Worm (Caenorhabditis elegans) whole organism, L1 larva: ENCODE measurements around the gene cyp-33C6.

Experiments used
- C34B4.2 ChIP-seq: sonication (generic microtip); optimal IDR thresholded peaks from 2 replicates; lab custom pipeline; 2017; ENCODE audit warnings: mild to moderate bottlenecking, missing genetic modification characterization, missing compliant biosample characterization
- F16B12.6 ChIP-seq: fragments of 150-350 bp; optimal IDR thresholded peaks from 2 replicates; lab custom pipeline; 2014; ENCODE audit warnings: missing biosample characterization, missing genetic modification characterization
- Y116A8C.19 ChIP-seq: sonication (generic microtip); optimal IDR thresholded peaks from 2 replicates; lab custom pipeline; 2016; ENCODE audit warnings: missing compliant biosample characterization, missing genetic modification characterization, borderline replicate concordance
- aha-1 ChIP-seq: fragments of 150-350 bp; optimal IDR thresholded peaks from 2 replicates; lab custom pipeline; 2014; ENCODE audit warnings: missing biosample characterization, missing genetic modification characterization
- blmp-1 ChIP-seq: fragments of 150-350 bp; optimal IDR thresholded peaks from 2 replicates; lab custom pipeline; 2014; ENCODE audit warnings: missing biosample characterization, missing genetic modification characterization
- ceh-88 ChIP-seq: fragments of 200-800 bp; sonication (Bioruptor generic); IDR thresholded peaks from 2 replicates; pipeline ENCODE4 v1.3.6; 2022; ENCODE audit warnings: missing genetic modification characterization, missing compliant biosample characterization
- ces-1 ChIP-seq: fragments of 150-350 bp; optimal IDR thresholded peaks from 2 replicates; lab custom pipeline; 2014; ENCODE audit warnings: missing biosample characterization, missing genetic modification reagents, missing genetic modification characterization
- dpl-1 ChIP-seq, 3 experiments: fragments of 150-350 bp in 2 of 3; sonication (generic microtip) in 1 of 3; optimal IDR thresholded peaks; 2 replicates each; lab custom pipeline; 2014 to 2017; ENCODE audit warnings: missing biosample characterization in 3 of 3, missing genetic modification characterization in 3 of 3, missing genetic modification reagents in 3 of 3
- efl-1 ChIP-seq, 4 experiments: fragments of 150-350 bp; optimal IDR thresholded peaks in 3 of 4; peaks in 1 of 4; 1 replicate in 1 of 4; 2 replicates in 3 of 4; lab custom pipeline; 2014; ENCODE audit warnings: missing biosample characterization in 2 of 4, missing genetic modification characterization in 2 of 4, missing genetic modification reagents in 2 of 4
- egl-13 ChIP-seq: sonication (generic microtip); optimal IDR thresholded peaks from 2 replicates; lab custom pipeline; 2016; ENCODE audit warnings: missing genotype, missing genetic modification reagents, missing genetic modification characterization, missing compliant biosample characterization
- fkh-10 ChIP-seq: sonication (generic microtip); optimal IDR thresholded peaks from 2 replicates; lab custom pipeline; 2017; ENCODE audit warnings: missing biosample characterization, missing genetic modification reagents, missing genetic modification characterization
- grh-1 ChIP-seq: fragments of 200-800 bp; sonication (Bioruptor generic); IDR thresholded peaks from 2 replicates; pipeline ENCODE4 v1.3.6; 2022; ENCODE audit warnings: missing genetic modification reagents, missing genetic modification characterization, missing compliant biosample characterization
- hlh-17 ChIP-seq: fragments of 200-800 bp; sonication (Bioruptor generic); optimal IDR thresholded peaks from 2 replicates; lab custom pipeline; 2018; ENCODE audit warnings: missing genetic modification characterization, mild to moderate bottlenecking, missing compliant biosample characterization, moderate library complexity, borderline replicate concordance
- isw-1 ChIP-seq: fragments of 200-800 bp; sonication (Bioruptor generic); IDR thresholded peaks from 2 replicates; pipeline ENCODE4 v1.3.6; 2022; ENCODE audit warnings: missing genetic modification characterization, missing compliant biosample characterization
- jun-1 ChIP-seq: fragments of 150-350 bp; optimal IDR thresholded peaks from 2 replicates; lab custom pipeline; 2014; ENCODE audit warnings: missing biosample characterization, missing genetic modification reagents, missing genetic modification characterization
- lin-13 ChIP-seq: fragments of 150-350 bp; optimal IDR thresholded peaks from 2 replicates; lab custom pipeline; 2014; ENCODE audit warnings: missing biosample characterization, missing genetic modification reagents, missing genetic modification characterization
- lin-35 ChIP-seq, 2 experiments: fragments of 150-350 bp; optimal IDR thresholded peaks; 2 replicates each; lab custom pipeline; 2014; ENCODE audit warnings: missing biosample characterization in 2 of 2, missing genetic modification characterization in 2 of 2, missing genetic modification reagents in 2 of 2
- lin-39 ChIP-seq: fragments of 150-350 bp; optimal IDR thresholded peaks from 2 replicates; lab custom pipeline; 2014; ENCODE audit warnings: missing biosample characterization, missing genetic modification reagents, missing genetic modification characterization
- mef-2 ChIP-seq: fragments of 150-350 bp; optimal IDR thresholded peaks from 2 replicates; lab custom pipeline; 2014; ENCODE audit warnings: missing biosample characterization, missing genetic modification characterization
- nhr-11 ChIP-seq: fragments of 150-350 bp; optimal IDR thresholded peaks from 2 replicates; lab custom pipeline; 2014; ENCODE audit warnings: missing biosample characterization, missing genetic modification characterization
- nhr-12 ChIP-seq: sonication (generic microtip); optimal IDR thresholded peaks from 2 replicates; lab custom pipeline; 2017; ENCODE audit warnings: missing biosample characterization, missing genetic modification characterization
- nhr-47 ChIP-seq: sonication (generic microtip); optimal IDR thresholded peaks from 2 replicates; lab custom pipeline; 2016; ENCODE audit warnings: mild to moderate bottlenecking, missing genetic modification characterization, moderate library complexity, missing compliant biosample characterization
- nhr-90 ChIP-seq: sonication (generic microtip); optimal IDR thresholded peaks from 2 replicates; lab custom pipeline; 2016; ENCODE audit warnings: mild to moderate bottlenecking, missing genetic modification characterization, missing compliant biosample characterization; ENCODE audit not compliant: poor library complexity
- pag-3 ChIP-seq: sonication (generic microtip); optimal IDR thresholded peaks from 2 replicates; lab custom pipeline; 2017; ENCODE audit warnings: missing genetic modification characterization, mild to moderate bottlenecking, missing compliant biosample characterization, antibody characterized with exemption, borderline replicate concordance; ENCODE audit not compliant: insufficient read depth
- pax-3 ChIP-seq: fragments of 200-800 bp; sonication (Bioruptor generic); optimal IDR thresholded peaks from 2 replicates; lab custom pipeline; 2018; ENCODE audit warnings: mild to moderate bottlenecking, missing genetic modification characterization, moderate library complexity, missing compliant biosample characterization
- rnt-1 ChIP-seq: sonication (generic microtip); optimal IDR thresholded peaks from 2 replicates; lab custom pipeline; 2016; ENCODE audit warnings: mild to moderate bottlenecking, missing genetic modification characterization, moderate library complexity, missing compliant biosample characterization
- skn-1 ChIP-seq: fragments of 150-350 bp; optimal IDR thresholded peaks from 2 replicates; lab custom pipeline; 2014; ENCODE audit warnings: missing biosample characterization, missing genetic modification characterization
- snpc-4 ChIP-seq: fragments of 150-350 bp; optimal IDR thresholded peaks from 2 replicates; lab custom pipeline; 2014; ENCODE audit warnings: missing biosample characterization, missing genetic modification characterization
- sup-37 ChIP-seq: fragments of 200-800 bp; sonication (Bioruptor generic); optimal IDR thresholded peaks from 2 replicates; lab custom pipeline; 2018; ENCODE audit warnings: mild to moderate bottlenecking, missing genetic modification characterization, missing compliant biosample characterization
- swsn-7 ChIP-seq: sonication (generic microtip); optimal IDR thresholded peaks from 2 replicates; lab custom pipeline; 2016; ENCODE audit warnings: missing genetic modification characterization, missing compliant biosample characterization
- unc-86 ChIP-seq: sonication (generic microtip); optimal IDR thresholded peaks from 2 replicates; lab custom pipeline; 2016; ENCODE audit warnings: missing genetic modification characterization, missing compliant biosample characterization
- unc-98 ChIP-seq: fragments of 200-800 bp; sonication (Bioruptor generic); IDR thresholded peaks from 2 replicates; pipeline ENCODE4 v1.3.6; 2022; ENCODE audit warnings: missing genetic modification characterization, missing compliant biosample characterization
- xbp-1 ChIP-seq: sonication (generic microtip); optimal IDR thresholded peaks from 2 replicates; lab custom pipeline; 2016; ENCODE audit warnings: missing genetic modification characterization, missing compliant biosample characterization
- zip-4 ChIP-seq: fragments of 200-800 bp; sonication (Bioruptor generic); optimal IDR thresholded peaks from 2 replicates; lab custom pipeline; 2018; ENCODE audit warnings: mild to moderate bottlenecking, missing genetic modification characterization, moderate library complexity, missing compliant biosample characterization

Gene cyp-33C6

DNA sequence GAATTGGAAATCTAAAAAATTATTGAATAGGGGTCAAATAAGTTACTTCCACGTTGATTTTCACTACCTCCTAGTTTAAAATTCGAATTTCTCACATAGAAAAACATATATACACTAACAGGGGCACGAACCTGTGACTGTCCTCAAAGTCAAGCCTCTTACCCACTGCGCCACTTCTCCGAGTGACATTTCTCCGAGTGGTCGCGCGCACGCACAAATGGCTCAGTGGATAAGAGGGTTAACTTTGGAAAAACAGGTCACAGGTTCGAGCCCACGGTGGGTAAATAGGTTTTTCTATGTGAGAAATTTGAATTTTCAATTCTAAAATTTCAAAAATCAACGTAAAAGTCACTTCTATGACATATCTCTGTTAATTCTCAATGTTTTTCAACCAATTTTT is 28.1 kb upstream of the cyp-33C6 start (continued):
- TF ChIP-seq unc-86 (tag; lab: Kevin White, UChicago) (no peak), aha-1 (tag; lab: Kevin White, UChicago) (no peak), skn-1 (no peak), blmp-1 (tag; lab: Kevin White, UChicago) (no peak), grh-1 (GFP tag; lab: Robert Waterston, UW) (no peak), mef-2 (tag; lab: Kevin White, UChicago) (no peak), lin-35 (GFP tag; optimal IDR thresholded peaks at IDR 0.05; lab: Kevin White, UChicago) (peak in 1 of 2 experiments; percentile 48), swsn-7 (no peak), nhr-90 (no peak), fkh-10 (no peak), sup-37 (GFP tag; lab: Kevin White, UChicago) (no peak)

DNA sequence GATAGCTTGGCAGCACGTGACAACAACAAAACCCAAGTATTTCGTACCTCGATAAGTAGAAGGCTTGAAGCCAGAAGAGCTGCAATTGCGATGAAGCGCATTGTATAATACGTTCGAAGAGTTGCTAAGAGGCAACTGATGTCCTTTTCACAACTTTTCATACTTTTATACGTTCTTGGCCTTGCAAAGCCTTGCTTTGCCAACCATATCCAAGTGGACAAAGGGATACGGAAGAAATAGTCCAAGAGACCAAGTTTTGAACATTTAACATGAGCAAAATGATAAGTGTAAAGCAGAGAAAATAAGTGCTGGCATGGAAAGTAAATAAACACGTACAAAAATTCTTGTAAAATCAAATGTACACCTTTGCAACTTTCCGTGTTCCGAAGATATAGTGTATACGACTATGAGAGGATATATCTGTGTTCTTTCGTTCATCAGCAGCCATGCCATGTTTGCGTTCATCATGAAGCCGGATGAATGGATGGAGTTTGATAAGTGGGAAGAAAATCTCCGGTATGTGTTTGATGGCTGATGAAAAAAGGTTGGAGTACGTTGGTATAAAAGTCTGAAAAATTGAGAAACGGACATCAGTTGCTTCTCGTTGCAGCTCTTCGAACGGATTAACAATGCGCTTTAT is 25.2 kb upstream of the cyp-33C6 start, which contains the start of the genes Y5H2A.4 and abu-4:
Gene Y5H2A.4 (minus strand): TSS at position 101 of the 640 bp plus-strand sequence.
Gene abu-4 (plus strand): TSS at position 590 of the 640 bp plus-strand sequence.
- TF ChIP-seq C34B4.2 (tag; lab: Kevin White, UChicago) (no peak), ces-1 (GFP tag; lab: Kevin White, UChicago) (no peak), jun-1 (tag; lab: Kevin White, UChicago) (no peak), hlh-17 (GFP tag; lab: Kevin White, UChicago) (no peak), xbp-1 (no peak), nhr-11 (no peak), isw-1 (no peak), egl-13 (tag; lab: Kevin White, UChicago) (no peak), unc-86 (tag; lab: Kevin White, UChicago) (no peak), nhr-12 (tag; lab: Kevin White, UChicago) (no peak), rnt-1 (tag; lab: Kevin White, UChicago) (no peak)

ce11 chrV:2271750-2272149 is 22.5 kb upstream of the cyp-33C6 start, which contains the start of gene Y5H2A.1:
Gene Y5H2A.1 (minus strand): TSS chrV:2271850.
- no peak for TF ChIP-seq snpc-4 (tag; lab: Kevin White, UChicago)
- TF ChIP-seq lin-13 (GFP tag; lab: Kevin White, UChicago): no peak
- no peak for TF ChIP-seq F16B12.6
- no peak for TF ChIP-seq isw-1
- no peak for TF ChIP-seq unc-98
- no peak for TF ChIP-seq pag-3 (tag; lab: Kevin White, UChicago)
- TF ChIP-seq ces-1 (GFP tag; lab: Kevin White, UChicago): no peak
- TF ChIP-seq pax-3 (tag; lab: Kevin White, UChicago): no peak
- TF ChIP-seq Y116A8C.19 (tag; lab: Kevin White, UChicago): no peak

DNA sequence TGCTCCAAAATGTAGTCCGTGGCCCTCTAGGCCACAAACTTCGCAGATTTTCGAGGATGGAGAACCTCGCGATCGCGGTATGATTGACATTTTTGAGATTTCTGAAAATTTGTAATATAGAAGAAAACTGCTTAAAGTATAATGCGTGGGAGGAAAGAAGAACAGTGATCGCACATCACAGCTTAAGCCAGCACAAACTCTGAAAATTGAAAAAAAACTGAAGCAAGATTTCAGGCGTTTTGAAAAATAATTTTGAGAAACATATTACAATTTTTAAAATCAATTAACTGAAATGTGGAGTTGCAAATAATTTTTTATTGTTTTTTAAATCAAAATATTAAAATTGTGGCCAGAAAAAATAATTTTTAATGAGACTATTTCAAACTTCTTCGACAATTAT is 17.7 kb upstream of the cyp-33C6 start, which contains the start of gene nhr-275:
Gene nhr-275 (minus strand): TSS at position 101 of the 400 bp plus-strand sequence.
- TF ChIP-seq pax-3 (tag; lab: Kevin White, UChicago) (no peak), zip-4 (GFP tag; lab: Kevin White, UChicago) (no peak), ceh-88 (GFP tag; lab: Robert Waterston, UW) (no peak), aha-1 (tag; lab: Kevin White, UChicago) (no peak), nhr-47 (tag; lab: Kevin White, UChicago) (no peak), skn-1 (no peak), blmp-1 (tag; lab: Kevin White, UChicago) (no peak), unc-86 (tag; lab: Kevin White, UChicago) (no peak), efl-1 (optimal IDR thresholded peaks at IDR 0.05; lab: Kevin White, UChicago) (no peak), efl-1 (GFP tag; optimal IDR thresholded peaks at IDR 0.05 in 1 of 2; lab: Kevin White, UChicago) (no peak), lin-39 (tag; lab: Kevin White, UChicago) (no peak), dpl-1 (GFP tag; optimal IDR thresholded peaks at IDR 0.05; lab: Kevin White, UChicago) (no peak)
